Fruit fly (Drosophila melanogaster) whole organism, prepupa: ENCODE measurements around the gene Mlc1.

ENCODE experiments used
- CG4318 ChIP-seq: fragments of 200-800 bp; sonication (Bioruptor generic); optimal IDR thresholded peaks from 3 replicates; lab custom pipeline; 2017; ENCODE audit warnings: missing biosample characterization, mild to moderate bottlenecking, missing genetic modification characterization
- acj6 ChIP-seq: fragments of 200-800 bp; sonication (Bioruptor generic); optimal IDR thresholded peaks from 3 replicates; lab custom pipeline; 2016; ENCODE audit warnings: missing biosample characterization, missing genetic modification characterization
- dsx ChIP-seq: fragments of 200-800 bp; optimal IDR thresholded peaks from 3 replicates; lab custom pipeline; 2019; ENCODE audit warnings: missing biosample characterization, mild to moderate bottlenecking, missing genetic modification characterization, moderate library complexity; ENCODE audit not compliant: poor library complexity, severe bottlenecking
- fkh ChIP-seq: fragments of 200-800 bp; sonication (Bioruptor generic); optimal IDR thresholded peaks from 3 replicates; lab custom pipeline; 2017; ENCODE audit warnings: missing biosample characterization, mild to moderate bottlenecking, missing genetic modification characterization, moderate library complexity
- lz ChIP-seq: fragments of 200-800 bp; sonication (Bioruptor generic); optimal IDR thresholded peaks from 3 replicates; lab custom pipeline; 2016; ENCODE audit warnings: missing biosample characterization, missing genetic modification characterization
- topi ChIP-seq: fragments of 200-800 bp; sonication (Bioruptor generic); optimal IDR thresholded peaks from 3 replicates; lab custom pipeline; 2016; ENCODE audit warnings: missing biosample characterization, missing genetic modification characterization

- TF ChIP-seq topi (GFP tag; lab: Kevin White, UChicago): no peak
- TF ChIP-seq fkh: no peak
- no peak for TF ChIP-seq acj6 (GFP tag; lab: Kevin White, UChicago)
- no peak for TF ChIP-seq dsx
- TF ChIP-seq CG4318 (GFP tag; lab: Kevin White, UChicago): no peak
- no peak for TF ChIP-seq lz (GFP tag; lab: Kevin White, UChicago)
Observed at dm6 chr3R:27622993-27623392, 37.0 kb downstream of the Mlc1 start.
